Fruit fly (Drosophila melanogaster) whole organism, embryonic: ENCODE results near the gene CG12056.

ENCODE experiments used
- CG13624 ChIP-seq: fragments of 200-800 bp; sonication (Bioruptor generic); optimal IDR thresholded peaks from 2 replicates; lab custom pipeline; 2016; ENCODE audit warnings: missing biosample characterization, missing genetic modification characterization
- CG14050 ChIP-seq: fragments of 200-800 bp; sonication (Bioruptor generic); IDR thresholded peaks from 3 replicates; pipeline ENCODE4 v1.3.6; 2022; ENCODE audit warnings: missing biosample characterization, missing genetic modification characterization
- CG14860 ChIP-seq: fragments of 200-800 bp; sonication (Bioruptor generic); IDR thresholded peaks from 3 replicates; pipeline ENCODE4 v1.3.6; 2022; ENCODE audit warnings: missing biosample characterization, missing genetic modification characterization; ENCODE audit not compliant: partially characterized antibody
- CG15011 ChIP-seq: fragments of 200-800 bp; sonication (Bioruptor generic); optimal IDR thresholded peaks from 3 replicates; lab custom pipeline; 2018; ENCODE audit warnings: missing biosample characterization, mild to moderate bottlenecking, missing genetic modification characterization
- CG1603 ChIP-seq: fragments of 200-800 bp; sonication (Bioruptor generic); optimal IDR thresholded peaks from 2 replicates; lab custom pipeline; 2019; ENCODE audit warnings: missing biosample characterization, mild to moderate bottlenecking, missing genetic modification characterization, moderate library complexity
- CG16813 ChIP-seq: fragments of 200-800 bp; sonication (Bioruptor generic); IDR thresholded peaks from 3 replicates; pipeline ENCODE4 v1.3.6; 2022; ENCODE audit warnings: missing biosample characterization, missing genetic modification characterization; ENCODE audit not compliant: partially characterized antibody
- CG16815 ChIP-seq: fragments of 200-800 bp; sonication (Bioruptor generic); optimal IDR thresholded peaks from 3 replicates; lab custom pipeline; 2017; ENCODE audit warnings: missing biosample characterization, mild to moderate bottlenecking, missing genetic modification characterization
- CG2678 ChIP-seq: fragments of 200-800 bp; sonication (Bioruptor generic); optimal IDR thresholded peaks from 3 replicates; lab custom pipeline; 2019; ENCODE audit warnings: missing biosample characterization, mild to moderate bottlenecking, missing genetic modification characterization, moderate library complexity
- CG2712 ChIP-seq: fragments of 200-800 bp; optimal IDR thresholded peaks from 3 replicates; lab custom pipeline; 2019; ENCODE audit warnings: missing biosample characterization, mild to moderate bottlenecking, missing genetic modification characterization, moderate library complexity
- CG34224 ChIP-seq: fragments of 200-800 bp; sonication (Bioruptor generic); IDR thresholded peaks from 3 replicates; pipeline ENCODE4 v1.3.6; 2022; ENCODE audit warnings: missing biosample characterization, missing genetic modification characterization; ENCODE audit not compliant: partially characterized antibody
- CG3726 ChIP-seq: fragments of 200-800 bp; sonication (Bioruptor generic); IDR thresholded peaks from 3 replicates; pipeline ENCODE4, ENCODE4 v1.3.6; 2022; ENCODE audit warnings: missing biosample characterization, missing genetic modification characterization
- CG4424 ChIP-seq: fragments of 200-800 bp; sonication (Bioruptor generic); optimal IDR thresholded peaks from 3 replicates; lab custom pipeline; 2016; ENCODE audit warnings: missing biosample characterization, missing genetic modification characterization
- CG6791 ChIP-seq: fragments of 200-800 bp; sonication (Bioruptor generic); IDR thresholded peaks from 3 replicates; pipeline ENCODE4 v1.3.6; 2022; ENCODE audit warnings: missing biosample characterization, missing genetic modification characterization; ENCODE audit not compliant: partially characterized antibody
- CG7928 ChIP-seq: fragments of 200-800 bp; sonication (Bioruptor generic); optimal IDR thresholded peaks from 2 replicates; lab custom pipeline; 2017; ENCODE audit warnings: missing biosample characterization, mild to moderate bottlenecking, missing genetic modification characterization
- CG7963 ChIP-seq: fragments of 200-800 bp; sonication (Bioruptor generic); IDR thresholded peaks from 3 replicates; pipeline ENCODE4 v1.3.6; 2022; ENCODE audit warnings: missing biosample characterization, missing genetic modification characterization; ENCODE audit not compliant: partially characterized antibody
- CG8765 ChIP-seq: fragments of 200-800 bp; sonication (Bioruptor generic); IDR thresholded peaks from 2 replicates; pipeline ENCODE4 v1.3.6; 2022; ENCODE audit warnings: missing biosample characterization, missing genetic modification characterization
- CG9437 ChIP-seq: fragments of 200-800 bp; sonication (Bioruptor generic); optimal IDR thresholded peaks from 2 replicates; lab custom pipeline; 2018; ENCODE audit warnings: missing biosample characterization, mild to moderate bottlenecking, missing genetic modification characterization
- CG9727 ChIP-seq: fragments of 200-800 bp; sonication (Bioruptor generic); optimal IDR thresholded peaks from 3 replicates; lab custom pipeline; 2017; ENCODE audit warnings: missing biosample characterization, mild to moderate bottlenecking, missing genetic modification characterization
- Dfd ChIP-seq, 2 experiments: fragments of >200 bp; optimal IDR thresholded peaks; 2 replicates each; lab custom pipeline; 2017; ENCODE audit warnings: missing biosample characterization in 2 of 2, missing genetic modification characterization in 2 of 2
- Doc2 ChIP-seq: fragments of 200-800 bp; sonication (Bioruptor generic); IDR thresholded peaks from 2 replicates; pipeline ENCODE4 v1.3.6; 2022; ENCODE audit warnings: missing biosample characterization, missing genetic modification characterization
- Doc3 ChIP-seq: fragments of 200-800 bp; sonication (Bioruptor generic); IDR thresholded peaks from 3 replicates; pipeline ENCODE4 v1.3.6; 2022; ENCODE audit warnings: missing biosample characterization, missing genetic modification characterization; ENCODE audit not compliant: partially characterized antibody
- HLH3B ChIP-seq: fragments of 200-800 bp; sonication (Bioruptor generic); IDR thresholded peaks from 2 replicates; pipeline ENCODE4 v1.3.6; 2022; ENCODE audit warnings: missing biosample characterization, missing genetic modification characterization
- HLH4C ChIP-seq: fragments of 200-800 bp; sonication (Bioruptor generic); IDR thresholded peaks from 3 replicates; pipeline ENCODE4 v1.3.6; 2022; ENCODE audit warnings: missing biosample characterization, missing genetic modification characterization; ENCODE audit not compliant: partially characterized antibody
- Hsf ChIP-seq: fragments of 200-800 bp; sonication (Bioruptor generic); optimal IDR thresholded peaks from 3 replicates; lab custom pipeline; 2016; ENCODE audit warnings: missing biosample characterization, missing genetic modification characterization
- MBD-R2 ChIP-seq: fragments of 200-800 bp; sonication (Bioruptor generic); IDR thresholded peaks from 2 replicates; pipeline ENCODE4 v1.3.6; 2022; ENCODE audit warnings: missing biosample characterization, missing genetic modification characterization
- Myb ChIP-seq: fragments of 200-800 bp; sonication (Bioruptor generic); optimal IDR thresholded peaks from 2 replicates; lab custom pipeline; 2016; ENCODE audit warnings: missing biosample characterization, missing genetic modification characterization
- NK7.1 ChIP-seq: fragments of 200-800 bp; sonication (Bioruptor generic); optimal IDR thresholded peaks from 3 replicates; lab custom pipeline; 2016; ENCODE audit warnings: missing biosample characterization, missing genetic modification characterization
- Nf-YB ChIP-seq: fragments of 200-800 bp; sonication (Bioruptor generic); optimal IDR thresholded peaks from 3 replicates; lab custom pipeline; 2019; ENCODE audit warnings: missing biosample characterization, mild to moderate bottlenecking, missing genetic modification characterization, moderate library complexity
- Xrp1 ChIP-seq: fragments of 200-800 bp; sonication (Bioruptor generic); IDR thresholded peaks from 2 replicates; pipeline ENCODE4 v1.3.6; 2022; ENCODE audit warnings: missing biosample characterization, missing genetic modification characterization
- aop ChIP-seq: fragments of 200-800 bp; sonication (Bioruptor generic); IDR thresholded peaks from 2 replicates; pipeline ENCODE4 v1.3.6; 2022; ENCODE audit warnings: missing biosample characterization, missing genetic modification characterization
- emc ChIP-seq: fragments of 200-800 bp; sonication (Bioruptor generic); optimal IDR thresholded peaks from 2 replicates; lab custom pipeline; 2016; ENCODE audit warnings: missing biosample characterization, missing genetic modification characterization
- insv ChIP-seq, 2 experiments: fragments of 200-800 bp; sonication (Bioruptor generic); optimal IDR thresholded peaks; 3 replicates each; lab custom pipeline; 2016 to 2018; ENCODE audit warnings: missing biosample characterization in 2 of 2, missing genetic modification characterization in 2 of 2
- lbe ChIP-seq: fragments of 200-800 bp; sonication (Bioruptor generic); optimal IDR thresholded peaks from 2 replicates; lab custom pipeline; 2016; ENCODE audit warnings: missing biosample characterization, mild to moderate bottlenecking, missing genetic modification characterization
- phol ChIP-seq: fragments of 200-800 bp; sonication (Bioruptor generic); optimal IDR thresholded peaks from 3 replicates; lab custom pipeline; 2018; ENCODE audit warnings: missing biosample characterization, mild to moderate bottlenecking, missing genetic modification characterization, moderate library complexity
- pzg ChIP-seq: fragments of 200-800 bp; sonication (Bioruptor generic); optimal IDR thresholded peaks from 3 replicates; lab custom pipeline; 2018; ENCODE audit warnings: missing biosample characterization, mild to moderate bottlenecking, missing genetic modification characterization, moderate library complexity
- sens ChIP-seq: fragments of 200-800 bp; sonication (Bioruptor generic); peaks from one replicate; lab custom pipeline; 2016; ENCODE audit warnings: missing biosample characterization, missing genetic modification characterization
- slp2 ChIP-seq: fragments of 200-800 bp; sonication (Bioruptor generic); optimal IDR thresholded peaks from 2 replicates; lab custom pipeline; 2016; ENCODE audit warnings: missing biosample characterization, missing genetic modification characterization
- sna ChIP-seq: fragments of 200-800 bp; sonication (Bioruptor generic); IDR thresholded peaks from 2 replicates; pipeline ENCODE4 v1.3.6; 2022; ENCODE audit warnings: missing biosample characterization, missing genetic modification characterization; ENCODE audit not compliant: partially characterized antibody
- stwl ChIP-seq: fragments of 200-800 bp; sonication (Bioruptor generic); optimal IDR thresholded peaks from 3 replicates; lab custom pipeline; 2018; ENCODE audit warnings: missing biosample characterization, mild to moderate bottlenecking, missing genetic modification characterization, moderate library complexity
- tin ChIP-seq: fragments of 200-800 bp; sonication (Bioruptor generic); optimal IDR thresholded peaks from 3 replicates; lab custom pipeline; 2016; ENCODE audit warnings: missing biosample characterization, missing genetic modification characterization
- tna ChIP-seq: fragments of 200-800 bp; sonication (Bioruptor generic); IDR thresholded peaks from 2 replicates; pipeline ENCODE4 v1.3.6; 2022; ENCODE audit warnings: missing biosample characterization, missing genetic modification characterization; ENCODE audit not compliant: partially characterized antibody
- usp ChIP-seq: fragments of >200 bp; optimal IDR thresholded peaks from 2 replicates; lab custom pipeline; 2017; ENCODE audit warnings: missing biosample characterization, missing genetic modification characterization
- vnd ChIP-seq: fragments of 200-800 bp; sonication (Bioruptor generic); IDR thresholded peaks from 3 replicates; pipeline ENCODE4 v1.3.6; 2022; ENCODE audit warnings: missing biosample characterization, missing genetic modification characterization; ENCODE audit not compliant: partially characterized antibody
- wek ChIP-seq: fragments of 200-800 bp; sonication (Bioruptor generic); optimal IDR thresholded peaks from 3 replicates; lab custom pipeline; 2018; ENCODE audit warnings: missing biosample characterization, mild to moderate bottlenecking, missing genetic modification characterization, moderate library complexity

CG12056 gene

DNA sequence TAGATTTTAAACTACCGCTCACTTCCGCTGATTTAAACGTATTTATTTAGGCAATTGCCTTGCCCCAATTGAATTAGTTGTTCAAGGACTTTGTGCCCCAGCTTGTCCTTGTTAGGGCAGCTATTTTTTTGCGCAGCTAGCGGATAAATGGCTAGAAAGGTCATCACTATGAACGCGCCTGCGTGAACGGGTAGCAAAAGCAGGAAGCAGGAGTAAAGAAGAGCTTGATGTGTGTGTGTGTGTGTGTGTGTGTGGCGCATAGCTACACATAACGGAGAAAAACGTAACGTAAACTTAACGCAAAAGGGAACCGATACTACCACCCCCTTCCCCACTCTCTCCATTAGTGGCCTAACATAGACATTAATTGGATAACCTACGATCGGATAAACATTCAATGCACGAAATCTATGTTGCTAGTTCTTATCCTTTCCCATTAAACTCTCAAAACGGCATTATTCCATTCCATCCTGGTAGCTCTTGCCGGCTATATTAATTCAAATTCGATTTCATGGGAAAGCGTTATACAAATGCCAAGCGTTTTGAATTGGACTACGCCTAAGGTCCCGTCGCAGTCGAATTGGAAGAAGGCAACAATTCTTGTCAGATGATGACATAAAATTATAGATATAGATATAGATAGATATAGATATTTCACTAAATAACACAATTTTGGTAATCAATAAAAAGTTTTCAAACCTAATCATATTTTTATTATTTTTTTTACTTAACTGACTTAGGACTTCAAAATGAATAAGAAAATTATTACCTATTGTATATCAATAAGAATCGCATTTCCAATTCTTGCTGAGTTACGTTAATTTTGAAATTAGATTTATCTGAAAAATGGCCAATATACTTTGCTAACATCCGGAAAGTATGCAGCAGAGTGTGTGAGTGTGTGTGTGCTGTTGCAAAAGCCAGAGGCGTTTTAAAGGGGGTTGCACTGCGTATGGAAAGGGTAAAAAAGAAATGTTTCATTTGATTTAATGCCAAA, 27.7 kb upstream of the CG12056 start (continued):
- no peak for TF ChIP-seq Doc2 (GFP tag; lab: Robert Waterston, UW)
- peak; percentile 91 for TF ChIP-seq CG9437
- peak; percentile 6 for TF ChIP-seq CG9727 (GFP tag; lab: Kevin White, UChicago)

DNA sequence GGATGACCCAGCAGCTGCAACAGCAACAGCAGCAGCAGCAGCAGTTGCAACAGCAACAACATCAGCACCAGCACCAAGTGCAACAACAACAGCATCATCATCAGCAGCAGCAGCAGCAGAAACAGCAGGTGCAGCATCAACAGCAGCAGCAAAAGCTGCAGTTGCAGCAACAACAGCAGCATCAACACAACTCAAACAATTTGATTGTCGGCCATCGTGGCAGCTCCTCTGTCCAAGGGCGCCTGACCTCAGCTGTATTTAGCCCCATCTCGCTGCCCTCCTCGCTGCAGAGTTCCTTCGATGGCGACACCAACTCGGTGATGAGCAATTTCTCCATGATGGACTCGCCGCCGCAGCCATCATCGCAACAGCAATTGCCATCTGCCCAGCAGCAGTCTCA, 24.2 kb upstream of the CG12056 start:
- TF ChIP-seq pzg (GFP tag; lab: Kevin White, UChicago) (no peak), vnd (GFP tag; lab: Robert Waterston, UW) (no peak), CG8765 (GFP tag; lab: Robert Waterston, UW) (no peak), Hsf (GFP tag; lab: Kevin White, UChicago) (no peak)

DNA sequence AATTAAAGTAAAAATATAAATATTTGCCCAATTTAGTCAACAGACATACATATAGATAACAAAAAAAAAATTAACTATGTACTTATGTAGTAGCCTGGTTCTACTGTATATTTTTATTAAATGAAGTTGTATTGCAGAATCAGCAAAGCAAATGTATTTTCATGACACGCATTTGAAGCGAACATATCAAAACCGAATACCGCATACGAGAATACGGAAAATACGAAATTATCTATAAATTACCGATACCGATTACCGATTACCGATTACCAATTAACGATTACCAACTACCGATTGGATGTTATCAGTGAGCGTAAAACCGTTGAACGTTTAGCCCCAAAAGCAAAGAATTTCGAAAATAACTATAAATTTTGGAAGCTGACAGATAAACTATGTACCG, 5.0 kb upstream of the CG12056 start:
- TF ChIP-seq aop (GFP tag; lab: Robert Waterston, UW) (no peak), CG2712 (tag; lab: Kevin White, UChicago) (no peak), CG6791 (GFP tag; lab: Robert Waterston, UW) (peak; percentile 75), NK7.1 (no peak), tna (GFP tag; lab: Robert Waterston, UW) (no peak), stwl (tag; lab: Kevin White, UChicago) (peak; percentile 66), slp2 (no peak), Myb (GFP tag; lab: Kevin White, UChicago) (peak; percentile 12), wek (GFP tag; lab: Kevin White, UChicago) (peak; percentile 69), emc (no peak), CG16813 (GFP tag; lab: Robert Waterston, UW) (peak; percentile 47; the same call in 1 of the 3 replicates), MBD-R2 (GFP tag; lab: Robert Waterston, UW) (no peak), CG1603 (tag; lab: Kevin White, UChicago) (no peak), Dfd (GFP tag; optimal IDR thresholded peaks at IDR 0.05; lab: Kevin White, UChicago) (no peak), CG7963 (GFP tag; lab: Robert Waterston, UW) (0 out of 3 replicates have a peak, but pooled peaks have one; percentile 20), CG13624 (GFP tag; lab: Kevin White, UChicago) (no peak), CG34224 (peak; percentile 27; the same call in 1 of the 3 replicates), usp (GFP tag; lab: Kevin White, UChicago) (no peak), lbe (no peak), CG2678 (tag; lab: Kevin White, UChicago) (no peak), phol (tag; lab: Kevin White, UChicago) (peak; percentile 15), tin (GFP tag; lab: Kevin White, UChicago) (no peak), sna (no peak), insv (GFP tag; optimal IDR thresholded peaks at IDR 0.05; lab: Kevin White, UChicago) (no peak), CG14860 (GFP tag; lab: Robert Waterston, UW) (0 out of 3 replicates have a peak, but pooled peaks have one; percentile 34), CG16815 (GFP tag; lab: Kevin White, UChicago) (no peak), CG4424 (GFP tag; lab: Kevin White, UChicago) (no peak), CG3726 (GFP tag; lab: Robert Waterston, UW) (no peak), Xrp1 (GFP tag; lab: Robert Waterston, UW) (no peak), sens (GFP tag; lab: Kevin White, UChicago) (peak; percentile 66), HLH3B (no peak), CG14050 (GFP tag; lab: Robert Waterston, UW) (no peak), HLH4C (GFP tag; lab: Robert Waterston, UW) (peak; percentile 65), Doc3 (GFP tag; lab: Robert Waterston, UW) (0 out of 3 replicates have a peak, but pooled peaks have one; percentile 23), CG7928 (GFP tag; lab: Kevin White, UChicago) (no peak), CG15011 (no peak), Nf-YB (GFP tag; lab: Kevin White, UChicago) (no peak)
